Fruit fly (Drosophila melanogaster): ENCODE results near the gene CG15458.

Gene CG15458

DNA sequence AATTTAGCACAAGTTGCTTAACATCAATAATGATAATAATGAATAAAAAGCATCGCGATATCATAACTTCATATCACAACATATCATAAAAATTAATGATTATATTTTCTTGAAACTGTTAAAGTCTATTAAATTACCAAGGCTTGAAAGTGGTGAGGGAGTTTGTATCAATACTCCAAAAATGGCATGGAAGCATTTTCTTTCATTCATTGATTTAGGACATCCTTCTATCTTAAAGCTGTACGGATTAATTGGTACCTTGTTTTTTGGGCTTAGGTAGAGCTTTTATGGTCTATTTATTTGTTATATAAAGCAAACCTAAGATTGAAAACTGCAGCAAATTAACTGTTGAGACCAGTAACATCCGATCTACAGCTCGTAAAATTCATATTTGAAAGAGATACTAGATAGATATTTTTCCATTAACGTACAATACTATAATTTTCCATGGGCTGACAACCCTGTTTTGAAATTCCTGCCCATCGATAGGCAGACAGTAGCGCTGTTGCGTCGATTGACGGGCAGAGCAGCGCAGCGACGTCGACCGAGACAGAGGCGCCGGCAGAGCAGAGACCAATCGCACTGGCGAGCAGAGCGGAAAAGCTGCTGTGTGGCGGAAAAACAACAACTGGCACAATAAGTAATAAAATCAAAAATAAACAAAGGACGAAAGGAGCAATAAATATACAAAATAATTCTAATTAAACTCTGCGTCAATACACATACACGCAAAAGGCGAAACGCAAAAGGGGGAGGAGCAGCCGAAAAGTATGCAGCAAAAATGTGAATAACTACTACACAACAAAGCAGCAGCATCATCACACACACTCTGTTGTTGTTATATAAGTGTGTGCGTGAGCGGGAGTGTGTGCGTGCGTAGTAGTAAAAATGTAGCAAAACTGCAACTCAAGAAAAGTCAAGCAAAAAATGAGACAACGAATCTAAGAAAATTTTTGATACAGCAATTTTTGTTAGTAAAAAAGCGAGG, 19.6 kb upstream of the CG15458 start, which contains the start of gene CG1695 (continued):
- peak; percentile 1 for TF ChIP-seq HLH54F (GFP tag; optimal IDR thresholded peaks at IDR 0.05)
- TF ChIP-seq Awh (GFP tag; IDR thresholded peaks at IDR 0.05): no peak
- no peak for TF ChIP-seq aop (GFP tag; IDR thresholded peaks at IDR 0.05)
- TF ChIP-seq CG12391 (tag; optimal IDR thresholded peaks at IDR 0.05): no peak
- TF ChIP-seq Abd-B (GFP tag; optimal IDR thresholded peaks at IDR 0.05): peak; percentile 17
- peak; percentile 5 for TF ChIP-seq Camta (GFP tag; optimal IDR thresholded peaks at IDR 0.05)
- 0 out of 2 replicates have a peak, but pooled peaks have one; percentile 38 for TF ChIP-seq sna (GFP tag; IDR thresholded peaks at IDR 0.05; ENCODE audit: partially characterized antibody)
- peak; percentile 45 for TF ChIP-seq CG2120 (GFP tag; optimal IDR thresholded peaks at IDR 0.05)
- 0 out of 2 replicates have a peak, but pooled peaks have one; percentile 23 for TF ChIP-seq HLH3B (GFP tag; IDR thresholded peaks at IDR 0.05)
- TF ChIP-seq sd (tag; optimal IDR thresholded peaks at IDR 0.05): peak; percentile 84
- TF ChIP-seq CG31388 (GFP tag; optimal IDR thresholded peaks at IDR 0.05): no peak
- TF ChIP-seq Sry-δ (GFP tag; optimal IDR thresholded peaks at IDR 0.05): peak; percentile 3
- no peak for TF ChIP-seq Atf3 (GFP tag; optimal IDR thresholded peaks at IDR 0.05)
- TF ChIP-seq ara (GFP tag; IDR thresholded peaks at IDR 0.05): no peak
- TF ChIP-seq CG7839 (tag; optimal IDR thresholded peaks at IDR 0.05): peak; percentile 32
- peak; percentile 57 for TF ChIP-seq CG13287 (GFP tag; IDR thresholded peaks at IDR 0.05; ENCODE audit: partially characterized antibody)
- peak; percentile 59 for TF ChIP-seq Dref (GFP tag; IDR thresholded peaks at IDR 0.05)
- TF ChIP-seq Pdp1 (GFP tag; optimal IDR thresholded peaks at IDR 0.05): peak; percentile 1 to 71
- peak; percentile 97 for TF ChIP-seq Adf1 (GFP tag; IDR thresholded peaks at IDR 0.05)
- peak; percentile 17 for TF ChIP-seq mam (GFP tag; optimal IDR thresholded peaks at IDR 0.05)
- 0 out of 3 replicates have a peak, but pooled peaks have one; percentile 28 for TF ChIP-seq dysf (GFP tag; IDR thresholded peaks at IDR 0.05)
- TF ChIP-seq CG9932 (GFP tag; IDR thresholded peaks at IDR 0.05): peak; percentile 23; the same call in 1 of the 2 replicates
- TF ChIP-seq org-1 (GFP tag; optimal IDR thresholded peaks at IDR 0.05): no peak
- no peak for TF ChIP-seq CG5180 (GFP tag; optimal IDR thresholded peaks at IDR 0.05)
- peak; percentile 30 for TF ChIP-seq CG9727 (GFP tag; optimal IDR thresholded peaks at IDR 0.05)
- TF ChIP-seq E2f2 (GFP tag; IDR thresholded peaks at IDR 0.05): peak; percentile 35; the same call in 1 of the 2 replicates
- peak; percentile 6 for TF ChIP-seq Nf-YC (tag; optimal IDR thresholded peaks at IDR 0.05)
- peak; percentile 29 for TF ChIP-seq CG2116 (GFP tag; optimal IDR thresholded peaks at IDR 0.05)
- no peak for TF ChIP-seq Max (GFP tag; optimal IDR thresholded peaks at IDR 0.05)
- TF ChIP-seq scrt (GFP tag; optimal IDR thresholded peaks at IDR 0.05): peak; percentile 17
- TF ChIP-seq danr (GFP tag; IDR thresholded peaks at IDR 0.05): no peak
- TF ChIP-seq phol (tag; optimal IDR thresholded peaks at IDR 0.05): peak; percentile 12
- peak; percentile 53 for TF ChIP-seq CG30403 (GFP tag; optimal IDR thresholded peaks at IDR 0.05)
- TF ChIP-seq E2f1 (GFP tag; IDR thresholded peaks at IDR 0.05): no peak
- no peak for TF ChIP-seq B-H2 (GFP tag; optimal IDR thresholded peaks at IDR 0.05)
- TF ChIP-seq CG6175 (GFP tag; IDR thresholded peaks at IDR 0.05): no peak
- peak; percentile 51 for TF ChIP-seq CG7556 (GFP tag; optimal IDR thresholded peaks at IDR 0.05)
- no peak for TF ChIP-seq CG1832 (GFP tag; optimal IDR thresholded peaks at IDR 0.05)
- no peak for TF ChIP-seq trh (GFP tag; optimal IDR thresholded peaks at IDR 0.05)
- TF ChIP-seq run (tag; optimal IDR thresholded peaks at IDR 0.05): no peak
- no peak for TF ChIP-seq trem (tag; optimal IDR thresholded peaks at IDR 0.05)
- no peak for TF ChIP-seq CG6689 (GFP tag; IDR thresholded peaks at IDR 0.05)
- no peak for TF ChIP-seq ftz-f1 (GFP tag; optimal IDR thresholded peaks at IDR 0.05)
- peak; percentile 51 for TF ChIP-seq CG9437 (GFP tag; optimal IDR thresholded peaks at IDR 0.05)
- peak; percentile 47 for TF ChIP-seq lilli (GFP tag; optimal IDR thresholded peaks at IDR 0.05)
- TF ChIP-seq slbo (GFP tag; IDR thresholded peaks at IDR 0.05): peak; percentile 50; the same call in 1 of the 2 replicates
- no peak for TF ChIP-seq CG6683 (GFP tag; optimal IDR thresholded peaks at IDR 0.05)
- TF ChIP-seq Mrtf (GFP tag; IDR thresholded peaks at IDR 0.05): no peak

All from whole organism, embryonic.